Worm (Caenorhabditis elegans): ENCODE measurements around the gene E03H12.5.

- no peak for TF ChIP-seq ces-1 (GFP tag; optimal IDR thresholded peaks at IDR 0.05)
- no peak for TF ChIP-seq nhr-76 (tag; optimal IDR thresholded peaks at IDR 0.05)
- TF ChIP-seq hlh-1 (tag; optimal IDR thresholded peaks at IDR 0.05): no peak
- TF ChIP-seq lin-13 (tag; optimal IDR thresholded peaks at IDR 0.05): no peak
- TF ChIP-seq nhr-237 (tag; optimal IDR thresholded peaks at IDR 0.05): no peak
- no peak for TF ChIP-seq unc-62 (GFP tag; optimal IDR thresholded peaks at IDR 0.05)
- no peak for TF ChIP-seq ztf-11 (tag; optimal IDR thresholded peaks at IDR 0.05)
Measured at ce11 chrIV:4930045-4930444, 47.0 kb upstream of the E03H12.5 start, which contains the start of gene Y9C9A.8.

Measured in whole organism, mixed stage, embryonic.